Worm (Caenorhabditis elegans) whole organism, early embryonic: Measurements from ENCODE around the gene cal-5.

ENCODE experiments used
- ama-1 ChIP-seq: fragments of 150-350 bp; optimal IDR thresholded peaks from 2 replicates; lab custom pipeline; 2014
- ets-7 ChIP-seq: sonication (generic microtip); optimal IDR thresholded peaks from 2 replicates; lab custom pipeline; 2016; ENCODE audit warnings: missing genotype, missing genetic modification characterization, missing compliant biosample characterization
- flt-1 ChIP-seq: fragments of 200-800 bp; sonication (Bioruptor generic); IDR thresholded peaks from 2 replicates; pipeline ENCODE4 v1.3.6; 2022; ENCODE audit warnings: missing genetic modification characterization, missing compliant biosample characterization
- hmg-4 ChIP-seq: fragments of 200-800 bp; sonication (Bioruptor generic); optimal IDR thresholded peaks from 2 replicates; lab custom pipeline; 2018; ENCODE audit warnings: mild to moderate bottlenecking, missing genetic modification characterization, missing compliant biosample characterization
- hnd-1 ChIP-seq: sonication (generic microtip); optimal IDR thresholded peaks from 2 replicates; lab custom pipeline; 2016; ENCODE audit warnings: missing genetic modification characterization, missing compliant biosample characterization
- scrt-1 ChIP-seq: fragments of 200-800 bp; sonication (Bioruptor generic); IDR thresholded peaks from 2 replicates; pipeline ENCODE4 v1.3.6; 2022; ENCODE audit warnings: missing genetic modification characterization, missing compliant biosample characterization
- tra-4 ChIP-seq: sonication (generic microtip); optimal IDR thresholded peaks from 2 replicates; lab custom pipeline; 2017; ENCODE audit warnings: missing genetic modification characterization, missing compliant biosample characterization

DNA sequence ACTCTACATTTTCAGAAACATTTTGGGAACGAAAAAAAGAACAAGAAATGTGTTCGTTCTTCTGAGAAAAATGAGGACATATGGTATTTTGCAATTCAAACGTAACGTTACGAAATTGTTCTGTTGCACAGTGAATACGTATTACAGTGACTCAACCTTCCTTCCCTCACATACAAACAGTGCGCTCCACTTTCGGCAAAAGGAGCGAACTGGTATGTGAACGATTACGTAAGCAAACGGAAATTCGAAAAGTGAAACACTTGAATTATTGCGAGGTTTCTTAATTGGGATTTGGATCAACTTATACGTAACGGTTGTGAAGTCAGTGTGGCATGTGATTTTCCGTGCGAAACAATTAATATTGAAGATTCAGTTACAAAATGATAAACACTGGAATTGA lies 43.0 kb upstream of the cal-5 start:
- TF ChIP-seq hnd-1 (tag; lab: Kevin White, UChicago) (no peak), flt-1 (GFP tag; lab: Robert Waterston, UW) (no peak), ama-1 (lab: Kevin White, UChicago) (no peak), ets-7 (tag; lab: Kevin White, UChicago) (no peak), hmg-4 (GFP tag; lab: Kevin White, UChicago) (no peak), scrt-1 (GFP tag; lab: Robert Waterston, UW) (no peak), tra-4 (tag; lab: Kevin White, UChicago) (no peak)
